Worm (Caenorhabditis elegans) whole organism, young adult: ENCODE data around the gene T08B1.1.

ENCODE experiments used
- B0336.3 ChIP-seq: fragments of 200-800 bp; sonication (Bioruptor generic); IDR thresholded peaks from 2 replicates; pipeline ENCODE4 v1.3.6; 2022; ENCODE audit warnings: missing genetic modification characterization, missing compliant biosample characterization
- F37B4.10 ChIP-seq: fragments of 200-800 bp; sonication (Bioruptor generic); IDR thresholded peaks from 2 replicates; pipeline ENCODE4 v1.3.6; 2022; ENCODE audit warnings: missing genetic modification characterization, missing compliant biosample characterization
- F49E8.2 ChIP-seq: sonication (generic microtip); optimal IDR thresholded peaks from 3 replicates; lab custom pipeline; 2017; ENCODE audit warnings: missing genetic modification characterization, mild to moderate bottlenecking, missing compliant biosample characterization, antibody characterized with exemption, moderate library complexity; ENCODE audit not compliant: insufficient read depth
- F52B5.7 ChIP-seq: sonication (generic microtip); optimal IDR thresholded peaks from 2 replicates; lab custom pipeline; 2016; ENCODE audit warnings: mild to moderate bottlenecking, missing genetic modification characterization, missing compliant biosample characterization
- K12H6.12 ChIP-seq: fragments of 200-800 bp; sonication (Bioruptor generic); optimal IDR thresholded peaks from 2 replicates; lab custom pipeline; 2018; ENCODE audit warnings: mild to moderate bottlenecking, missing genetic modification characterization, missing compliant biosample characterization
- Y56A3A.18 ChIP-seq: fragments of 200-800 bp; sonication (Bioruptor generic); IDR thresholded peaks from 2 replicates; pipeline ENCODE4 v1.3.6; 2022; ENCODE audit warnings: missing genetic modification reagents, missing genetic modification characterization, missing compliant biosample characterization
- Y95B8A.8 ChIP-seq: fragments of 200-800 bp; sonication (Bioruptor generic); IDR thresholded peaks from 2 replicates; pipeline ENCODE4 v1.3.6; 2022; ENCODE audit warnings: missing genetic modification reagents, missing genetic modification characterization, missing compliant biosample characterization
- aptf-3 ChIP-seq: fragments of 200-800 bp; sonication (Bioruptor generic); IDR thresholded peaks from 2 replicates; pipeline ENCODE4 v1.3.6; 2022; ENCODE audit warnings: missing genetic modification characterization, missing compliant biosample characterization
- attf-3 ChIP-seq: fragments of 200-800 bp; sonication (Bioruptor generic); conservative IDR thresholded peaks from 2 replicates; pipeline ENCODE4 v1.3.6; 2022; ENCODE audit warnings: missing genetic modification reagents, missing genetic modification characterization, missing compliant biosample characterization
- attf-5 ChIP-seq: fragments of 200-800 bp; sonication (Bioruptor generic); optimal IDR thresholded peaks from 2 replicates; lab custom pipeline; 2018; ENCODE audit warnings: mild to moderate bottlenecking, missing genetic modification characterization, missing compliant biosample characterization
- attf-6 ChIP-seq: fragments of 200-800 bp; sonication (Bioruptor generic); IDR thresholded peaks from 2 replicates; pipeline ENCODE4 v1.3.6; 2022; ENCODE audit warnings: missing genetic modification reagents, missing genetic modification characterization, missing compliant biosample characterization
- ceh-27 ChIP-seq: fragments of 200-800 bp; sonication (Bioruptor generic); optimal IDR thresholded peaks from 2 replicates; lab custom pipeline; 2018; ENCODE audit warnings: mild to moderate bottlenecking, missing genetic modification characterization, moderate library complexity, missing compliant biosample characterization
- ceh-40 ChIP-seq: fragments of 200-800 bp; sonication (Bioruptor generic); IDR thresholded peaks from 2 replicates; pipeline ENCODE4 v1.3.6; 2022; ENCODE audit warnings: missing genetic modification characterization, missing compliant biosample characterization
- chd-7 ChIP-seq: sonication (generic microtip); optimal IDR thresholded peaks from 2 replicates; lab custom pipeline; 2016; ENCODE audit warnings: mild to moderate bottlenecking, missing genetic modification characterization, moderate library complexity, missing compliant biosample characterization
- dpl-1 ChIP-seq: fragments of 150-350 bp; optimal IDR thresholded peaks from 2 replicates; lab custom pipeline; 2014; ENCODE audit warnings: missing biosample characterization, missing genetic modification reagents, missing genetic modification characterization
- egl-18 ChIP-seq: fragments of 200-800 bp; sonication (Bioruptor generic); IDR thresholded peaks from 2 replicates; pipeline ENCODE4 v1.3.6; 2022; ENCODE audit warnings: missing genetic modification reagents, missing genetic modification characterization, missing compliant biosample characterization
- egl-44 ChIP-seq: fragments of 200-800 bp; sonication (Bioruptor generic); IDR thresholded peaks from 2 replicates; pipeline ENCODE4 v1.3.6; 2022; ENCODE audit warnings: missing genetic modification reagents, missing genetic modification characterization, missing compliant biosample characterization
- egrh-3 ChIP-seq: fragments of 200-800 bp; sonication (Bioruptor generic); IDR thresholded peaks from 2 replicates; pipeline ENCODE4 v1.3.6; 2022; ENCODE audit warnings: missing genetic modification reagents, missing genetic modification characterization, missing compliant biosample characterization
- ekl-4 ChIP-seq: fragments of 200-800 bp; sonication (Bioruptor generic); IDR thresholded peaks from 2 replicates; pipeline ENCODE4 v1.3.6; 2022; ENCODE audit warnings: missing genetic modification reagents, missing genetic modification characterization, missing compliant biosample characterization
- fkh-3 ChIP-seq: sonication (generic microtip); optimal IDR thresholded peaks from 2 replicates; lab custom pipeline; 2016; ENCODE audit warnings: mild to moderate bottlenecking, missing genetic modification characterization, missing compliant biosample characterization
- hlh-26 ChIP-seq: fragments of 200-800 bp; sonication (Bioruptor generic); conservative IDR thresholded peaks from 2 replicates; pipeline ENCODE4 v1.3.6; 2022; ENCODE audit warnings: missing genetic modification reagents, missing genetic modification characterization, missing compliant biosample characterization
- hrde-1 ChIP-seq: sonication (generic microtip); optimal IDR thresholded peaks from 2 replicates; lab custom pipeline; 2016; ENCODE audit warnings: missing genetic modification characterization, mild to moderate bottlenecking, missing compliant biosample characterization, moderate library complexity, missing genotype, missing genetic modification reagents, borderline replicate concordance
- hsf-1 ChIP-seq: fragments of 200-800 bp; sonication (Bioruptor generic); IDR thresholded peaks from 2 replicates; pipeline ENCODE4 v1.3.6; 2022; ENCODE audit warnings: missing genetic modification reagents, missing genetic modification characterization, missing compliant biosample characterization
- lag-1 ChIP-seq: fragments of 200-800 bp; sonication (Bioruptor generic); IDR thresholded peaks from 2 replicates; pipeline ENCODE4 v1.3.6; 2022; ENCODE audit warnings: missing genetic modification reagents, missing genetic modification characterization, missing compliant biosample characterization
- let-526 ChIP-seq: fragments of 200-800 bp; sonication (Bioruptor generic); IDR thresholded peaks from 2 replicates; pipeline ENCODE4 v1.3.6; 2022; ENCODE audit warnings: missing genetic modification reagents, missing genetic modification characterization, missing compliant biosample characterization
- let-607 ChIP-seq, 2 experiments: fragments of 200-800 bp in 1 of 2; sonication (Bioruptor generic) in 1 of 2; sonication (generic microtip) in 1 of 2; optimal IDR thresholded peaks; 2 replicates each; lab custom pipeline; 2016 to 2018; ENCODE audit warnings: mild to moderate bottlenecking in 2 of 2, missing compliant biosample characterization in 2 of 2, missing genetic modification characterization in 2 of 2, moderate library complexity in 2 of 2, missing genotype in 1 of 2
- lin-26 ChIP-seq: fragments of 200-800 bp; sonication (Bioruptor generic); IDR thresholded peaks from 2 replicates; pipeline ENCODE4 v1.3.6; 2022; ENCODE audit warnings: missing genetic modification reagents, missing genetic modification characterization, missing compliant biosample characterization
- lin-40 ChIP-seq: sonication (generic microtip); optimal IDR thresholded peaks from 2 replicates; lab custom pipeline; 2016; ENCODE audit warnings: missing genetic modification characterization, mild to moderate bottlenecking, missing compliant biosample characterization, missing genotype, missing genetic modification reagents
- lir-1 ChIP-seq: fragments of 200-800 bp; sonication (Bioruptor generic); conservative IDR thresholded peaks from 2 replicates; pipeline ENCODE4 v1.3.6; 2022; ENCODE audit warnings: missing genetic modification reagents, missing genetic modification characterization, missing compliant biosample characterization
- lsl-1 ChIP-seq: fragments of 200-800 bp; sonication (Bioruptor generic); optimal IDR thresholded peaks from 2 replicates; lab custom pipeline; 2018; ENCODE audit warnings: mild to moderate bottlenecking, missing genetic modification characterization, moderate library complexity, missing compliant biosample characterization
- nfya-2 ChIP-seq: fragments of 200-800 bp; sonication (Bioruptor generic); IDR thresholded peaks from 2 replicates; pipeline ENCODE4 v1.3.6; 2022; ENCODE audit warnings: missing genetic modification reagents, missing genetic modification characterization, missing compliant biosample characterization
- pha-4 ChIP-seq: fragments of 150-350 bp; sonication (generic microtip); optimal IDR thresholded peaks from 2 replicates; lab custom pipeline; 2014; ENCODE audit warnings: missing biosample characterization, missing genetic modification reagents, missing genetic modification characterization
- rec-8 ChIP-seq, 2 experiments: sonication (generic microtip); optimal IDR thresholded peaks; 2 replicates each; lab custom pipeline; 2016; ENCODE audit warnings: mild to moderate bottlenecking in 2 of 2, missing genetic modification characterization in 2 of 2, missing genetic modification reagents in 2 of 2, missing genotype in 2 of 2, missing biosample characterization in 1 of 2, missing compliant biosample characterization in 1 of 2, moderate library complexity in 1 of 2
- rpc-1 ChIP-seq, 2 experiments: fragments of 150-350 bp in 1 of 2; sonication (generic microtip) in 1 of 2; optimal IDR thresholded peaks; 2 replicates each; lab custom pipeline; 2014 to 2018; ENCODE audit warnings: missing biosample characterization in 1 of 2, missing genetic modification characterization in 1 of 2, missing genetic modification reagents in 1 of 2, missing genotype in 1 of 2
- sdz-38 ChIP-seq: sonication (generic microtip); optimal IDR thresholded peaks from 2 replicates; lab custom pipeline; 2016; ENCODE audit warnings: missing genotype, missing genetic modification characterization, missing compliant biosample characterization
- snpc-4 ChIP-seq, 5 experiments: fragments of 150-350 bp in 1 of 5; sonication (generic microtip) in 4 of 5; optimal IDR thresholded peaks; 2 replicates each; lab custom pipeline; 2014 to 2018; ENCODE audit warnings: missing genetic modification characterization in 5 of 5, missing biosample characterization in 3 of 5, antibody characterized with exemption in 2 of 5, mild to moderate bottlenecking in 2 of 5, missing compliant biosample characterization in 2 of 5, missing genotype in 2 of 5, moderate library complexity in 2 of 5, missing genetic modification reagents in 1 of 5
- unc-130 ChIP-seq: sonication (generic microtip); optimal IDR thresholded peaks from 2 replicates; lab custom pipeline; 2016; ENCODE audit warnings: missing genetic modification reagents, missing genetic modification characterization, missing compliant biosample characterization
- unc-62 ChIP-seq: fragments of 150-350 bp; optimal IDR thresholded peaks from 2 replicates; lab custom pipeline; 2014; ENCODE audit warnings: missing biosample characterization, missing genetic modification reagents, missing genetic modification characterization
- ztf-25 ChIP-seq: fragments of 200-800 bp; sonication (Bioruptor generic); IDR thresholded peaks from 2 replicates; pipeline ENCODE4 v1.3.6; 2022; ENCODE audit warnings: missing genetic modification reagents, missing genetic modification characterization, missing compliant biosample characterization
- ztf-28 ChIP-seq: fragments of 200-800 bp; sonication (Bioruptor generic); IDR thresholded peaks from 2 replicates; pipeline ENCODE4 v1.3.6; 2022; ENCODE audit warnings: missing genetic modification reagents, missing genetic modification characterization, missing compliant biosample characterization

T08B1.1 gene

DNA sequence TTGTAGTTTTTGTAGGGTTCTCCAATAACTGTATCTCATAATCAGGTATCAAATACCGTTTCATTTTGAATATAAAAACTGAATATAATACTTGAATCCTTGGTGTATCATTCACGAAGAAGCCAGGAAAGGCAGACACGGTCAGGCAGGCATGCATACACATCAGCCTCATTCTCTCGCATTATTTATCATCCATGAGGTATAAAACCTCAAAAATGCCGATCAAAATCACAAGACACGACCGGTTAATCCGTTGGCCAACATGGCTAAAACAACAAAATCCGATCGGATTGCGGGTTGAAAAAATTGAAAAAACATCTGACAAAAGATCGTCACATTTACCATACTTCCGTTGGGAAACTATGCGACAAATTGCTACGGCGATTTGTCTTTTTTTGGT, 35.5 kb upstream of the T08B1.1 start, which contains the start of gene F59A7.5:
Gene F59A7.5, plus strand, starts transcription at position 301 of the 400 bp plus-strand sequence.
- TF ChIP-seq hsf-1: no peak
- no peak for TF ChIP-seq attf-5
- no peak for TF ChIP-seq nfya-2
- TF ChIP-seq egl-18 (GFP tag; lab: Robert Waterston, UW): no peak
- TF ChIP-seq lag-1 (GFP tag; lab: Robert Waterston, UW): no peak
- no peak for TF ChIP-seq rec-8 (tag; optimal IDR thresholded peaks at IDR 0.05; lab: Kevin White, UChicago)
- no peak for TF ChIP-seq fkh-3
- no peak for TF ChIP-seq Y56A3A.18 (GFP tag; lab: Robert Waterston, UW)
- TF ChIP-seq F49E8.2 (tag; lab: Kevin White, UChicago): no peak
- TF ChIP-seq lin-26: no peak
- no peak for TF ChIP-seq egrh-3 (GFP tag; lab: Robert Waterston, UW)
- TF ChIP-seq hlh-26 (GFP tag; lab: Robert Waterston, UW): no peak
- TF ChIP-seq B0336.3: no peak
- TF ChIP-seq let-607 (tag; optimal IDR thresholded peaks at IDR 0.05; lab: Kevin White, UChicago): no peak
- TF ChIP-seq lir-1 (GFP tag; lab: Robert Waterston, UW): no peak

DNA sequence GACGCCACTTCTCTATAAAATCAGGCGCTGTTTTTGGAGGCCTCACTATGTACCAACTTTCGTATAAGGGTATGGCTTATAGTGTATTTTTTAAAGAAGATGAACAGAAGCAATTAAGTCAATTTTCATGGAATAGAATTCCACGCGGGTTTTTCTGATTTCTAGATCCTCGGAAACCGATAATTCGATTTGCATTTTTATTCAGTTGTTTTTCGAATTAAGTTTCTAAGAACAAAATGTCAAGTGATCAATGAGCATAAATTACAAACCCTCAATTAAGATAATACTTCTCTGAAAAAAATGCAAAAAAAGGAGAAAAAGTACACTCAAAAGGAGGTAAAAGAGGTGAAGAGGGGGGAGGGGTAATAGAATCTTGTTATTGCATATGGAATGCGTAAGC, 34.4 kb upstream of the T08B1.1 start:
- no peak for TF ChIP-seq nfya-2
- TF ChIP-seq attf-3: no peak
- no peak for TF ChIP-seq chd-7 (tag; lab: Kevin White, UChicago)
- no peak for TF ChIP-seq attf-5
- no peak for TF ChIP-seq aptf-3 (GFP tag; lab: Robert Waterston, UW)
- no peak for TF ChIP-seq ztf-25 (GFP tag; lab: Robert Waterston, UW)
- TF ChIP-seq lin-40 (tag; lab: Kevin White, UChicago): no peak
- TF ChIP-seq ceh-27 (GFP tag; lab: Kevin White, UChicago): no peak
- TF ChIP-seq unc-62 (GFP tag; lab: Kevin White, UChicago): no peak
- TF ChIP-seq ceh-40 (GFP tag; lab: Robert Waterston, UW): no peak

DNA sequence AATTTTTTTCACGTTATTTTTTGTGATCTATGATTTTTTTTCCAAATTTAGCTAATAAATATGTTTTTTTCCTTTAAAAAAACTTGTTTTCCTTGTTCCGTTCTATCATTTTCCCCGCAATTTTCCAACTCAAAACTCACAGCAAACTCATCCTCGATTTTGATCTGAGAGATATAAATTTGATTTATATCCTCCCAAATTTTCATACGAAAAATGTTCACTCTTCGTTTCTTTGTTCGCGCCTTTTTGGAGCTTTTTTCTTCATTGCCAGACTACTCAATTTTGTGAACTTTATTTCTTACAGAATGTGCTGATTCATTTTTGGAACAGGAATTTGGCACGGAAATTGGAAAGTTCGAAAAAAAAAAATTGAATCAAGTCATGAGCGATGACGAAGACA, 31.8 kb upstream of the T08B1.1 start, which contains the start of gene F59A7.14:
Gene F59A7.14, plus strand, starts transcription at position 301 of the 400 bp plus-strand sequence.
- TF ChIP-seq dpl-1 (GFP tag; lab: Kevin White, UChicago) (no peak), rpc-1 (optimal IDR thresholded peaks at IDR 0.05; lab: Kevin White, UChicago) (no peak), rpc-1 (tag; optimal IDR thresholded peaks at IDR 0.05; lab: Kevin White, UChicago) (no peak)
- TF ChIP-seq, all 124 proteins: peak for 0

DNA sequence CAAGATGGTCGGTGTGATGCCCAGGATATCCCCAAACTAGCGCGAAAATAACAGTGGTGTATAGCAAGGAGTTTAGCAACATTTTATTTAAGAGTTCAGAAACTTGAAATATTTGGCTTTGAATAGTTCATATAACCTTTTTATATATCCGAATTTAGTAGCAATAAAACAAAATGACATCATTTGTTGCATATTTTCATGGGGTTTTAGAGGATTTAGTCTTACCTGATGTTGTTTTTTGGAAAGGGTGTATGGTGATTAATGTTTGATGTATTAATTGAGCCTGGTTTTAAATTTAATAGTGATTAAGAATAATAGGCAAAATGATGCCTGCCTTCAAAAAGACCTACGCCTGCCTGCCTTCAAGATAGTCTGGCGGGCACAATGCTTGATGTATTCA, 29.6 kb upstream of the T08B1.1 start, which contains the start of gene F59A7.2:
Gene F59A7.2, minus strand, starts transcription at position 101 of the 400 bp plus-strand sequence.
- TF ChIP-seq F37B4.10 (GFP tag; lab: Robert Waterston, UW): no peak
- TF ChIP-seq K12H6.12 (tag; lab: Kevin White, UChicago): no peak
- no peak for TF ChIP-seq attf-6 (GFP tag; lab: Robert Waterston, UW)
- TF ChIP-seq sdz-38: no peak
- TF ChIP-seq hsf-1: no peak
- TF ChIP-seq Y95B8A.8 (GFP tag; lab: Robert Waterston, UW): no peak
- TF ChIP-seq ztf-28 (GFP tag; lab: Robert Waterston, UW): no peak
- TF ChIP-seq snpc-4 (GFP tag; optimal IDR thresholded peaks at IDR 0.05; lab: Kevin White, UChicago): no peak
- TF ChIP-seq snpc-4 (tag; optimal IDR thresholded peaks at IDR 0.05; lab: Kevin White, UChicago): no peak
- no peak for TF ChIP-seq ekl-4 (GFP tag; lab: Robert Waterston, UW)
- TF ChIP-seq egl-44 (GFP tag; lab: Robert Waterston, UW): no peak
- no peak for TF ChIP-seq lsl-1 (GFP tag; lab: Kevin White, UChicago)
- no peak for TF ChIP-seq F52B5.7
- TF ChIP-seq let-526 (GFP tag; lab: Robert Waterston, UW): no peak
- no peak for TF ChIP-seq pha-4 (tag; lab: Kevin White, UChicago)
- no peak for TF ChIP-seq lag-1 (GFP tag; lab: Robert Waterston, UW)
- no peak for TF ChIP-seq hrde-1 (tag; lab: Kevin White, UChicago)
- no peak for TF ChIP-seq unc-130
